Fruit fly (Drosophila melanogaster) whole organism, embryonic: ENCODE measurements around the gene CG7227.

ENCODE experiments used
- Abd-B ChIP-seq: fragments of 200-800 bp; sonication (Bioruptor generic); optimal IDR thresholded peaks from 2 replicates; lab custom pipeline; 2018; ENCODE audit warnings: missing biosample characterization, mild to moderate bottlenecking, missing genetic modification characterization, moderate library complexity
- Adf1 ChIP-seq: fragments of 200-800 bp; sonication (Bioruptor generic); IDR thresholded peaks from 2 replicates; pipeline ENCODE4 v1.3.6; 2022; ENCODE audit warnings: missing biosample characterization, missing genetic modification characterization
- Asciz ChIP-seq: fragments of 200-800 bp; sonication (Bioruptor generic); optimal IDR thresholded peaks from 2 replicates; lab custom pipeline; 2017; ENCODE audit warnings: missing biosample characterization, mild to moderate bottlenecking, missing genetic modification characterization, missing genetic modification reagents
- Atf3 ChIP-seq: fragments of 200-800 bp; sonication (Bioruptor generic); optimal IDR thresholded peaks from 3 replicates; lab custom pipeline; 2016; ENCODE audit warnings: missing biosample characterization, missing genetic modification characterization
- CG11560 ChIP-seq: fragments of 200-800 bp; sonication (Bioruptor generic); IDR thresholded peaks from 3 replicates; pipeline ENCODE4 v1.3.6; 2022; ENCODE audit warnings: missing biosample characterization, missing genetic modification characterization
- CG14441 ChIP-seq: fragments of 200-800 bp; sonication (Bioruptor generic); IDR thresholded peaks from 2 replicates; pipeline ENCODE4 v1.3.6; 2022; ENCODE audit warnings: missing biosample characterization, missing genetic modification characterization
- CG14667 ChIP-seq: fragments of 200-800 bp; sonication (Bioruptor generic); IDR thresholded peaks from 2 replicates; pipeline ENCODE4 v1.3.6; 2022; ENCODE audit warnings: missing biosample characterization, missing genetic modification characterization
- CG14710 ChIP-seq: fragments of 200-800 bp; sonication (Bioruptor generic); optimal IDR thresholded peaks from 3 replicates; lab custom pipeline; 2019; ENCODE audit warnings: missing biosample characterization, mild to moderate bottlenecking, missing genetic modification characterization, moderate library complexity
- CG16863 ChIP-seq: fragments of 200-800 bp; sonication (Bioruptor generic); optimal IDR thresholded peaks from 3 replicates; lab custom pipeline; 2016; ENCODE audit warnings: missing biosample characterization, missing genetic modification characterization
- CG17829 ChIP-seq: fragments of 200-800 bp; optimal IDR thresholded peaks from 2 replicates; lab custom pipeline; 2019; ENCODE audit warnings: missing biosample characterization, mild to moderate bottlenecking, missing genetic modification characterization, moderate library complexity
- CG18476 ChIP-seq: fragments of 200-800 bp; sonication (Bioruptor generic); optimal IDR thresholded peaks from 2 replicates; lab custom pipeline; 2016; ENCODE audit warnings: missing biosample characterization, mild to moderate bottlenecking, missing genetic modification characterization
- CG2120 ChIP-seq: fragments of 200-800 bp; sonication (Bioruptor generic); optimal IDR thresholded peaks from 3 replicates; lab custom pipeline; 2016; ENCODE audit warnings: missing biosample characterization, missing genetic modification characterization
- CG2129 ChIP-seq: fragments of 200-800 bp; sonication (Bioruptor generic); IDR thresholded peaks from 2 replicates; pipeline ENCODE4 v1.3.6; 2022; ENCODE audit warnings: missing biosample characterization, missing genetic modification characterization; ENCODE audit not compliant: partially characterized antibody
- CG2202 ChIP-seq: fragments of 200-800 bp; sonication (Bioruptor generic); optimal IDR thresholded peaks from 2 replicates; lab custom pipeline; 2018; ENCODE audit warnings: missing biosample characterization, mild to moderate bottlenecking, missing genetic modification characterization
- CG2678 ChIP-seq: fragments of 200-800 bp; sonication (Bioruptor generic); optimal IDR thresholded peaks from 3 replicates; lab custom pipeline; 2019; ENCODE audit warnings: missing biosample characterization, mild to moderate bottlenecking, missing genetic modification characterization, moderate library complexity
- CG2712 ChIP-seq: fragments of 200-800 bp; optimal IDR thresholded peaks from 3 replicates; lab custom pipeline; 2019; ENCODE audit warnings: missing biosample characterization, mild to moderate bottlenecking, missing genetic modification characterization, moderate library complexity
- CG2875 ChIP-seq: fragments of 200-800 bp; sonication (Bioruptor generic); optimal IDR thresholded peaks from 2 replicates; lab custom pipeline; 2017; ENCODE audit warnings: missing biosample characterization, mild to moderate bottlenecking, missing genetic modification characterization, missing genetic modification reagents
- CG4328 ChIP-seq: fragments of 200-800 bp; sonication (Bioruptor generic); optimal IDR thresholded peaks from 3 replicates; lab custom pipeline; 2017; ENCODE audit warnings: missing biosample characterization, missing genetic modification reagents, missing genetic modification characterization
- CG8290 ChIP-seq, 3 experiments: fragments of 200-800 bp; sonication (Bioruptor generic); optimal IDR thresholded peaks; 2 replicates each; lab custom pipeline; 2016 to 2019; ENCODE audit warnings: missing biosample characterization in 3 of 3, missing genetic modification characterization in 3 of 3, mild to moderate bottlenecking in 2 of 3, moderate library complexity in 1 of 3
- CG8478 ChIP-seq: fragments of >200 bp; optimal IDR thresholded peaks from 2 replicates; lab custom pipeline; 2018
- CG9609 ChIP-seq: fragments of 200-800 bp; sonication (Bioruptor generic); optimal IDR thresholded peaks from 3 replicates; lab custom pipeline; 2016; ENCODE audit warnings: missing biosample characterization, missing genetic modification characterization
- Deaf1 ChIP-seq: fragments of 200-800 bp; optimal IDR thresholded peaks from 3 replicates; lab custom pipeline; 2019; ENCODE audit warnings: missing biosample characterization, mild to moderate bottlenecking, missing genetic modification characterization, moderate library complexity
- Dek ChIP-seq: fragments of 200-800 bp; sonication (Bioruptor generic); optimal IDR thresholded peaks from 3 replicates; lab custom pipeline; 2019; ENCODE audit warnings: missing biosample characterization, mild to moderate bottlenecking, missing genetic modification characterization, moderate library complexity
- Dp ChIP-seq: fragments of 200-800 bp; sonication (Bioruptor generic); optimal IDR thresholded peaks from 2 replicates; lab custom pipeline; 2018; ENCODE audit warnings: missing biosample characterization, mild to moderate bottlenecking, missing genetic modification characterization, moderate library complexity
- Eip74EF ChIP-seq, 2 experiments: fragments of 200-800 bp in 1 of 2; fragments of >200 bp in 1 of 2; sonication (Bioruptor generic) in 1 of 2; optimal IDR thresholded peaks; 2 replicates each; lab custom pipeline; 2017 to 2019; ENCODE audit warnings: missing biosample characterization in 2 of 2, missing genetic modification characterization in 2 of 2, mild to moderate bottlenecking in 1 of 2, moderate library complexity in 1 of 2
- HmgZ ChIP-seq: fragments of 200-800 bp; sonication (Bioruptor generic); optimal IDR thresholded peaks from 2 replicates; lab custom pipeline; 2018; ENCODE audit warnings: missing biosample characterization, mild to moderate bottlenecking, missing genetic modification characterization
- Kr ChIP-seq: fragments of 200-800 bp; sonication (Bioruptor generic); optimal IDR thresholded peaks from 2 replicates; lab custom pipeline; 2017; ENCODE audit warnings: missing biosample characterization, mild to moderate bottlenecking, missing genetic modification characterization
- Nf-YA ChIP-seq: fragments of 200-800 bp; sonication (Bioruptor generic); IDR thresholded peaks from 2 replicates; pipeline ENCODE4 v1.3.6; 2022; ENCODE audit warnings: missing biosample characterization, missing genetic modification characterization
- Optix ChIP-seq: fragments of 200-800 bp; sonication (Bioruptor generic); IDR thresholded peaks from 3 replicates; pipeline ENCODE4 v1.3.6; 2022; ENCODE audit warnings: missing biosample characterization, missing genetic modification characterization
- Side ChIP-seq: fragments of 200-800 bp; sonication (Bioruptor generic); optimal IDR thresholded peaks from 2 replicates; lab custom pipeline; 2016; ENCODE audit warnings: missing biosample characterization, missing genetic modification characterization
- abd-A ChIP-seq: fragments of 200-800 bp; sonication (Bioruptor generic); optimal IDR thresholded peaks from 3 replicates; lab custom pipeline; 2019; ENCODE audit warnings: missing biosample characterization, mild to moderate bottlenecking, missing genetic modification characterization, moderate library complexity
- bowl ChIP-seq: fragments of 200-800 bp; sonication (Bioruptor generic); IDR thresholded peaks from 2 replicates; pipeline ENCODE4 v1.3.6; 2022; ENCODE audit warnings: missing biosample characterization, missing genetic modification characterization
- bsh ChIP-seq, 2 experiments: fragments of 200-800 bp; sonication (Bioruptor generic); optimal IDR thresholded peaks; 2 replicates each; lab custom pipeline; 2017 to 2018; ENCODE audit warnings: mild to moderate bottlenecking in 2 of 2, missing biosample characterization in 2 of 2, missing genetic modification characterization in 2 of 2, moderate library complexity in 1 of 2
- ci ChIP-seq: fragments of 200-800 bp; sonication (Bioruptor generic); IDR thresholded peaks from 3 replicates; pipeline ENCODE4 v1.3.6; 2022; ENCODE audit warnings: missing biosample characterization, missing genetic modification characterization
- esg ChIP-seq: fragments of 200-800 bp; sonication (Bioruptor generic); conservative IDR thresholded peaks from 2 replicates; pipeline ENCODE4 v1.3.6; 2022; ENCODE audit warnings: missing biosample characterization, missing genetic modification characterization
- ewg ChIP-seq: fragments of 200-800 bp; sonication (Bioruptor generic); optimal IDR thresholded peaks from 3 replicates; lab custom pipeline; 2017; ENCODE audit warnings: mild to moderate bottlenecking, missing biosample characterization, missing genetic modification reagents, missing genetic modification characterization
- gcm2 ChIP-seq: fragments of 200-800 bp; sonication (Bioruptor generic); optimal IDR thresholded peaks from 2 replicates; lab custom pipeline; 2016; ENCODE audit warnings: missing biosample characterization, missing genetic modification characterization
- grn ChIP-seq: fragments of 200-800 bp; sonication (Bioruptor generic); optimal IDR thresholded peaks from 3 replicates; lab custom pipeline; 2017; ENCODE audit warnings: missing biosample characterization, missing genetic modification characterization
- ham ChIP-seq: fragments of 200-800 bp; sonication (Bioruptor generic); IDR thresholded peaks from 2 replicates; pipeline ENCODE4 v1.3.6; 2022; ENCODE audit warnings: missing biosample characterization, missing genetic modification characterization
- hkb ChIP-seq, 2 experiments: fragments of 200-800 bp in 1 of 2; fragments of >200 bp in 1 of 2; sonication (Bioruptor generic) in 1 of 2; IDR thresholded peaks in 1 of 2; optimal IDR thresholded peaks in 1 of 2; 2 replicates each; pipeline versions ENCODE4 v1.3.6 to Lab custom; 2017 to 2022; ENCODE audit warnings: missing biosample characterization in 1 of 2, missing genetic modification characterization in 1 of 2
- luna ChIP-seq: fragments of 200-800 bp; sonication (Bioruptor generic); optimal IDR thresholded peaks from 2 replicates; lab custom pipeline; 2016; ENCODE audit warnings: missing biosample characterization, missing genetic modification characterization
- oc ChIP-seq: fragments of 200-800 bp; sonication (Bioruptor generic); optimal IDR thresholded peaks from 2 replicates; lab custom pipeline; 2018; ENCODE audit warnings: missing biosample characterization, mild to moderate bottlenecking, missing genetic modification characterization, moderate library complexity
- pnt ChIP-seq: fragments of 200-800 bp; sonication (Bioruptor generic); optimal IDR thresholded peaks from 3 replicates; lab custom pipeline; 2016; ENCODE audit warnings: missing biosample characterization, missing genetic modification characterization
- sim ChIP-seq: fragments of 200-800 bp; sonication (Bioruptor generic); IDR thresholded peaks from 2 replicates; pipeline ENCODE4 v1.3.6; 2022; ENCODE audit warnings: missing biosample characterization, missing genetic modification characterization
- ssp ChIP-seq: fragments of 200-800 bp; sonication (Bioruptor generic); IDR thresholded peaks from 2 replicates; pipeline ENCODE4 v1.3.6; 2022; ENCODE audit warnings: missing biosample characterization, missing genetic modification characterization
- stwl ChIP-seq: fragments of 200-800 bp; sonication (Bioruptor generic); optimal IDR thresholded peaks from 3 replicates; lab custom pipeline; 2018; ENCODE audit warnings: missing biosample characterization, mild to moderate bottlenecking, missing genetic modification characterization, moderate library complexity
- tin ChIP-seq: fragments of 200-800 bp; sonication (Bioruptor generic); optimal IDR thresholded peaks from 3 replicates; lab custom pipeline; 2016; ENCODE audit warnings: missing biosample characterization, missing genetic modification characterization
- tup ChIP-seq: fragments of 200-800 bp; sonication (Bioruptor generic); optimal IDR thresholded peaks from 2 replicates; lab custom pipeline; 2016; ENCODE audit warnings: missing biosample characterization, mild to moderate bottlenecking, missing genetic modification characterization, moderate library complexity
- zen ChIP-seq: fragments of 200-800 bp; sonication (Bioruptor generic); optimal IDR thresholded peaks from 3 replicates; lab custom pipeline; 2018; ENCODE audit warnings: missing biosample characterization, mild to moderate bottlenecking, missing genetic modification characterization, moderate library complexity

CG7227 gene

dm6 chr2L:8042645-8043281 lies 44.8 kb upstream of the CG7227 start, which contains the start of gene RpL36A (continued):
- no peak for TF ChIP-seq CG18476 (GFP tag; lab: Kevin White, UChicago)
- TF ChIP-seq Deaf1 (tag; lab: Kevin White, UChicago): no peak
- peak; percentile 57 for TF ChIP-seq CG2712 (tag; lab: Kevin White, UChicago)
- no peak for TF ChIP-seq tup (GFP tag; lab: Kevin White, UChicago)
- TF ChIP-seq Nf-YA (GFP tag; lab: Robert Waterston, UW): 0 out of 2 replicates have a peak, but pooled peaks have one; percentile 18
- peak; percentile 62 for TF ChIP-seq CG2875
- TF ChIP-seq abd-A (tag; lab: Kevin White, UChicago): no peak
- peak; percentile 28 for TF ChIP-seq Atf3
- TF ChIP-seq ewg: no peak
- 0 out of 2 replicates have a peak, but pooled peaks have one; percentile 20 for TF ChIP-seq bowl (GFP tag; lab: Robert Waterston, UW)
- 0 out of 3 replicates have a peak, but pooled peaks have one; percentile 40 for TF ChIP-seq Optix (GFP tag; lab: Robert Waterston, UW)
- no peak for TF ChIP-seq CG8478 (lab: Kevin White, UChicago)
- TF ChIP-seq esg (GFP tag; lab: Robert Waterston, UW): no peak
- no peak for TF ChIP-seq Abd-B
- TF ChIP-seq hkb (optimal IDR thresholded peaks at IDR 0.05; lab: Kevin White, UChicago): no peak
- TF ChIP-seq hkb (GFP tag; IDR thresholded peaks at IDR 0.05; lab: Robert Waterston, UW): peak; percentile 65
- TF ChIP-seq zen (tag; lab: Kevin White, UChicago): peak; percentile 8
- no peak for TF ChIP-seq Eip74EF (GFP tag; optimal IDR thresholded peaks at IDR 0.05; lab: Kevin White, UChicago)
- peak; percentile 84 for TF ChIP-seq ci (GFP tag; lab: Robert Waterston, UW)
- no peak for TF ChIP-seq CG2678 (tag; lab: Kevin White, UChicago)
- TF ChIP-seq oc (tag; lab: Kevin White, UChicago): no peak
- peak; percentile 40 for TF ChIP-seq tin
- TF ChIP-seq CG9609 (GFP tag; lab: Kevin White, UChicago): peak; percentile 44
- peak; percentile 22; the same call in 1 of the 2 replicates for TF ChIP-seq Adf1 (GFP tag; lab: Robert Waterston, UW)
- TF ChIP-seq pnt (GFP tag; lab: Kevin White, UChicago): no peak
- peak; percentile 55 for TF ChIP-seq CG4328 (GFP tag; lab: Kevin White, UChicago)
- TF ChIP-seq luna (GFP tag; lab: Kevin White, UChicago): peak; percentile 39
- TF ChIP-seq CG14441: peak; percentile 51
- TF ChIP-seq CG11560 (tag; lab: Robert Waterston, UW): no peak
- TF ChIP-seq Asciz (GFP tag; lab: Kevin White, UChicago): no peak
- TF ChIP-seq HmgZ (tag; lab: Kevin White, UChicago): peak; percentile 70
- peak; percentile 60 for TF ChIP-seq Dek (tag; lab: Kevin White, UChicago)
- TF ChIP-seq stwl: no peak
- TF ChIP-seq CG17829 (tag; lab: Kevin White, UChicago): peak; percentile 10
- peak; percentile 36 for TF ChIP-seq CG2202
- TF ChIP-seq CG16863 (GFP tag; lab: Kevin White, UChicago): no peak
- peak; percentile 22 for TF ChIP-seq Dp (GFP tag; lab: Kevin White, UChicago)
- peak; percentile 64 for TF ChIP-seq CG14710 (tag; lab: Kevin White, UChicago)
- TF ChIP-seq ssp (GFP tag; lab: Robert Waterston, UW): peak; percentile 81
- no peak for TF ChIP-seq ham (GFP tag; lab: Robert Waterston, UW)
- TF ChIP-seq Kr: no peak
- peak; percentile 29 to 55 for TF ChIP-seq bsh (GFP tag; optimal IDR thresholded peaks at IDR 0.05; lab: Kevin White, UChicago)
- no peak for TF ChIP-seq grn
- TF ChIP-seq CG14667 (GFP tag; lab: Robert Waterston, UW): no peak
- TF ChIP-seq CG2120 (GFP tag; lab: Kevin White, UChicago): peak; percentile 57
- TF ChIP-seq sim: no peak
- peak; percentile 61 for TF ChIP-seq Side (GFP tag; lab: Kevin White, UChicago)
- TF ChIP-seq CG2129 (GFP tag; lab: Robert Waterston, UW): peak; percentile 75
- peak; percentile 47 for TF ChIP-seq gcm2 (GFP tag; lab: Kevin White, UChicago)
- TF ChIP-seq CG8290 (GFP tag; optimal IDR thresholded peaks at IDR 0.05; lab: Kevin White, UChicago): no peak
- no peak for TF ChIP-seq CG8290 (tag; optimal IDR thresholded peaks at IDR 0.05; lab: Kevin White, UChicago)
